Fruit fly (Drosophila melanogaster): ENCODE results near the gene CG13685.

The CG13685 gene

dm6 chr3L:7772160-7772798 is 25.1 kb downstream of the CG13685 start:
- TF ChIP-seq cg (GFP tag; optimal IDR thresholded peaks at IDR 0.05) (peak; percentile 17), Lpt (GFP tag; optimal IDR thresholded peaks at IDR 0.05) (no peak), Trl (optimal IDR thresholded peaks at IDR 0.05) (peak; percentile 22), Trl (GFP tag; optimal IDR thresholded peaks at IDR 0.05) (no peak), chinmo (GFP tag; IDR thresholded peaks at IDR 0.05; ENCODE audit: partially characterized antibody) (0 out of 4 replicates have a peak, but pooled peaks have one; percentile 21)

dm6 chr3L:7773529-7773928 is 26.4 kb downstream of the CG13685 start:
- TF ChIP-seq CG7357 (GFP tag; IDR thresholded peaks at IDR 0.05): no peak
- TF ChIP-seq cg (GFP tag; optimal IDR thresholded peaks at IDR 0.05): peak; percentile 13

- TF ChIP-seq CG9817 (tag; optimal IDR thresholded peaks at IDR 0.05) (no peak), dpn (GFP tag; optimal IDR thresholded peaks at IDR 0.05) (no peak), ems (GFP tag; optimal IDR thresholded peaks at IDR 0.05) (no peak), schlank (tag; optimal IDR thresholded peaks at IDR 0.05) (no peak), mld (GFP tag; IDR thresholded peaks at IDR 0.05; ENCODE audit: partially characterized antibody) (no peak), Pdp1 (GFP tag; optimal IDR thresholded peaks at IDR 0.05) (peak in 1 of 2 experiments; percentile 62), CG1647 (GFP tag; optimal IDR thresholded peaks at IDR 0.05) (no peak), Lpt (GFP tag; optimal IDR thresholded peaks at IDR 0.05) (no peak), rib (GFP tag; IDR thresholded peaks at IDR 0.05) (no peak)
Measured at dm6 chr3L:7774698-7775097, 27.6 kb downstream of the CG13685 start.

dm6 chr3L:7775365-7775905 is 28.3 kb downstream of the CG13685 start, which contains the start of gene Clk:
Gene Clk (minus strand): TSS chr3L:7775603.
- TF ChIP-seq Trl (optimal IDR thresholded peaks at IDR 0.05) (peak in 1 of 2 experiments; percentile 9), Trl (GFP tag; optimal IDR thresholded peaks at IDR 0.05) (no peak), CG7372 (GFP tag; IDR thresholded peaks at IDR 0.05) (peak; percentile 33; the same call in 1 of the 2 replicates), Pdp1 (GFP tag; optimal IDR thresholded peaks at IDR 0.05) (peak in 1 of 2 experiments; percentile 3), Chrac-16 (GFP tag; optimal IDR thresholded peaks at IDR 0.05) (no peak), chinmo (GFP tag; IDR thresholded peaks at IDR 0.05; ENCODE audit: partially characterized antibody) (0 out of 4 replicates have a peak, but pooled peaks have one; percentile 60), Hr78 (GFP tag; optimal IDR thresholded peaks at IDR 0.05) (peak in 1 of 2 experiments; percentile 28), tio (GFP tag; optimal IDR thresholded peaks at IDR 0.05) (no peak), z (GFP tag; IDR thresholded peaks at IDR 0.05) (peak; percentile 91)

dm6 chr3L:7781353-7782050 is 34.4 kb downstream of the CG13685 start:
- no peak for TF ChIP-seq nom (GFP tag; optimal IDR thresholded peaks at IDR 0.05)
- TF ChIP-seq Ravus (GFP tag; IDR thresholded peaks at IDR 0.05): no peak
- TF ChIP-seq CG33213 (GFP tag; optimal IDR thresholded peaks at IDR 0.05): no peak
- TF ChIP-seq chn (GFP tag; optimal IDR thresholded peaks at IDR 0.05): no peak
- no peak for TF ChIP-seq Mrtf (GFP tag; IDR thresholded peaks at IDR 0.05)
- TF ChIP-seq zen2 (GFP tag; IDR thresholded peaks at IDR 0.05; ENCODE audit: partially characterized antibody): peak; percentile 69; the same call in 2 of the 3 replicates
- peak; percentile 12 for TF ChIP-seq Jarid2 (GFP tag; optimal IDR thresholded peaks at IDR 0.05)
- TF ChIP-seq Vsx1 (GFP tag; optimal IDR thresholded peaks at IDR 0.05): no peak
- no peak for TF ChIP-seq CG3281 (GFP tag; optimal IDR thresholded peaks at IDR 0.05)
- peak; percentile 23 for TF ChIP-seq CG15479 (GFP tag; optimal IDR thresholded peaks at IDR 0.05)
- TF ChIP-seq crol (GFP tag; IDR thresholded peaks at IDR 0.05): peak; percentile 83
- peak in 1 of 2 experiments; percentile 24 for TF ChIP-seq eve (GFP tag; optimal IDR thresholded peaks at IDR 0.05)
- no peak for TF ChIP-seq Sry-δ (GFP tag; optimal IDR thresholded peaks at IDR 0.05)
- peak; percentile 50 for TF ChIP-seq sens (GFP tag)
- peak; percentile 20; the same call in 1 of the 3 replicates for TF ChIP-seq Doc3 (GFP tag; IDR thresholded peaks at IDR 0.05; ENCODE audit: partially characterized antibody)
- TF ChIP-seq Pdp1 (GFP tag; optimal IDR thresholded peaks at IDR 0.05): peak in 1 of 2 experiments; percentile 99
- TF ChIP-seq CG12236 (GFP tag; optimal IDR thresholded peaks at IDR 0.05): no peak
- no peak for TF ChIP-seq kah (GFP tag; optimal IDR thresholded peaks at IDR 0.05)
- TF ChIP-seq CG34224 (GFP tag; IDR thresholded peaks at IDR 0.05; ENCODE audit: partially characterized antibody): peak; percentile 32; the same call in 2 of the 3 replicates
- no peak; the same call in 1 of the 2 replicates for TF ChIP-seq vvl (GFP tag; IDR thresholded peaks at IDR 0.05)
- TF ChIP-seq chinmo (GFP tag; IDR thresholded peaks at IDR 0.05; ENCODE audit: partially characterized antibody): peak; percentile 90; the same call in 3 of the 4 replicates
- TF ChIP-seq slbo (GFP tag; IDR thresholded peaks at IDR 0.05): no peak
